Worm (Caenorhabditis elegans): Measurements from ENCODE around the gene aldo-2.
A peak's percentile ranks its signal among the peaks of the same experiment; 100 is the strongest.

The aldo-2 gene

DNA sequence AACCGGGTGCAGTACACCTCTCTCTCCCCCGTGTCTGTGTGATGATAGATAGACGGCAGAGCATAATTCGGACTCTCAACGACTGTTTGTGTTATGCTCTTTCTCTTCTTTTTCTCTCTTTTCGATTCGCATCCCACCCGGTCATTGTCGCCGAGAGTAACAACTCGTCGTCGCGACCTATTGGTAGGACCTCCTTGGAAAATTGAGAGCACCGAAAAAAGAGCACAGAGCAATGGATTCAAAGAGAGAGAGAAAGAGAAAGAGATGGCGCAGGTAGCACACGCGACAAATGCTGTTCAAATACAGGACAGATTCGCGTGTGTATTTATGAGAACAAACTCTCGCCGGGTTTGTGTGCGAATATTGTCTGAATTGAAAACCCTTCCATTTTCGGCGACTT, 32.8 kb downstream of the aldo-2 start (continued):
- TF ChIP-seq ztf-4 (tag; optimal IDR thresholded peaks at IDR 0.05) (no peak), aly-2 (tag; optimal IDR thresholded peaks at IDR 0.05) (no peak), fkh-8 (tag; optimal IDR thresholded peaks at IDR 0.05) (peak; percentile 10), lsy-2 (tag; optimal IDR thresholded peaks at IDR 0.05) (peak in 1 of 2 experiments; percentile 31), mdl-1 (tag; optimal IDR thresholded peaks at IDR 0.05) (peak in 1 of 2 experiments; percentile 62), zag-1 (tag; optimal IDR thresholded peaks at IDR 0.05) (no peak), unc-98 (GFP tag; IDR thresholded peaks at IDR 0.05) (no peak), irx-1 (tag; optimal IDR thresholded peaks at IDR 0.05) (no peak), skn-1 (tag; optimal IDR thresholded peaks at IDR 0.05) (peak; percentile 19), snu-23 (GFP tag; optimal IDR thresholded peaks at IDR 0.05) (no peak), sptf-1 (tag; optimal IDR thresholded peaks at IDR 0.05) (no peak), xbp-1 (tag; optimal IDR thresholded peaks at IDR 0.05) (no peak), nhr-47 (tag; optimal IDR thresholded peaks at IDR 0.05) (peak; percentile 13), hlh-4 (tag; optimal IDR thresholded peaks at IDR 0.05) (no peak), swsn-7 (tag; optimal IDR thresholded peaks at IDR 0.05) (no peak), jun-1 (tag; optimal IDR thresholded peaks at IDR 0.05) (no peak), ztf-11 (tag; optimal IDR thresholded peaks at IDR 0.05) (no peak), unc-62 (GFP tag; optimal IDR thresholded peaks at IDR 0.05) (no peak), mef-2 (tag; optimal IDR thresholded peaks at IDR 0.05) (no peak), lin-14 (GFP tag; optimal IDR thresholded peaks at IDR 0.05) (peak; percentile 75), nhr-19 (GFP tag; conservative IDR thresholded peaks at IDR 0.05) (0 out of 2 replicates have a peak, but pooled peaks have one; percentile 2), zip-4 (GFP tag; optimal IDR thresholded peaks at IDR 0.05) (no peak), alr-1 (tag; optimal IDR thresholded peaks at IDR 0.05; ENCODE audit: borderline replicate concordance) (no peak), sup-37 (GFP tag; optimal IDR thresholded peaks at IDR 0.05) (no peak), nhr-71 (tag; optimal IDR thresholded peaks at IDR 0.05) (peak; percentile 70), nhr-77 (tag; optimal IDR thresholded peaks at IDR 0.05) (peak; percentile 11), tbx-2 (tag; optimal IDR thresholded peaks at IDR 0.05) (peak; percentile 55), mep-1 (tag; optimal IDR thresholded peaks at IDR 0.05) (peak; percentile 40), rnt-1 (tag; optimal IDR thresholded peaks at IDR 0.05) (peak; percentile 18)

DNA sequence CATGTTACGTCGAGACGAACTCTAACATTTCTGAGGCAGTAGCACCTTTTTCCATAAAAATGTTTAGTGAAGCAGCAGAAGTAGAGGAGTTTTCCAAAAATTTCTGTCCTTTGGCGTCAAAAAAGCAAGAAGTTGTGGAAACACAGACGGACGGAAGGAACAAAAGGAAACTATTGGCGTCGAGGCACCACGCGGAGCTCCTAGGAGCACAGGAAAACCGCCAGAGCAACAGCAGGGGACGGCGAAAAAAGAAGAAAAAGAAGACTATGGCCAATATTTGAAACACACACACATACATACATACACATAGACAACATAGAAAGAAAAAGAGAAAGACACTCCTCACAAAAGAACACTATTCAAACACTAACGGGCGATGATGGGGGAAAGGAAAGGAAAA, 33.5 kb downstream of the aldo-2 start:
- TF ChIP-seq nhr-85 (tag): peak; percentile 44
- TF ChIP-seq aha-1 (tag; optimal IDR thresholded peaks at IDR 0.05): no peak
- peak; percentile 53 for TF ChIP-seq lin-14 (GFP tag; optimal IDR thresholded peaks at IDR 0.05)
- TF ChIP-seq dpl-1 (GFP tag; optimal IDR thresholded peaks at IDR 0.05): peak in 1 of 3 experiments; percentile 5
- TF ChIP-seq isw-1 (GFP tag; IDR thresholded peaks at IDR 0.05): no peak
- TF ChIP-seq unc-86 (tag; optimal IDR thresholded peaks at IDR 0.05): no peak
- no peak for TF ChIP-seq irx-1 (tag; optimal IDR thresholded peaks at IDR 0.05)
- no peak for TF ChIP-seq efl-1 (optimal IDR thresholded peaks at IDR 0.05)
- peak in 1 of 2 experiments; percentile 51 for TF ChIP-seq efl-1 (GFP tag; optimal IDR thresholded peaks at IDR 0.05 in 1 of 2)
- TF ChIP-seq jun-1 (tag; optimal IDR thresholded peaks at IDR 0.05): no peak
- TF ChIP-seq ceh-82 (tag; optimal IDR thresholded peaks at IDR 0.05): no peak
- TF ChIP-seq nhr-237 (tag; optimal IDR thresholded peaks at IDR 0.05): no peak
- TF ChIP-seq lin-35 (GFP tag; optimal IDR thresholded peaks at IDR 0.05): peak in 1 of 2 experiments; percentile 4
- no peak for TF ChIP-seq mdl-1 (tag; optimal IDR thresholded peaks at IDR 0.05)
- TF ChIP-seq nhr-12 (tag; optimal IDR thresholded peaks at IDR 0.05): no peak
- 0 out of 2 replicates have a peak, but pooled peaks have one; percentile 27 for TF ChIP-seq grh-1 (GFP tag; IDR thresholded peaks at IDR 0.05)
- TF ChIP-seq nhr-71 (tag; optimal IDR thresholded peaks at IDR 0.05): peak; percentile 9

DNA sequence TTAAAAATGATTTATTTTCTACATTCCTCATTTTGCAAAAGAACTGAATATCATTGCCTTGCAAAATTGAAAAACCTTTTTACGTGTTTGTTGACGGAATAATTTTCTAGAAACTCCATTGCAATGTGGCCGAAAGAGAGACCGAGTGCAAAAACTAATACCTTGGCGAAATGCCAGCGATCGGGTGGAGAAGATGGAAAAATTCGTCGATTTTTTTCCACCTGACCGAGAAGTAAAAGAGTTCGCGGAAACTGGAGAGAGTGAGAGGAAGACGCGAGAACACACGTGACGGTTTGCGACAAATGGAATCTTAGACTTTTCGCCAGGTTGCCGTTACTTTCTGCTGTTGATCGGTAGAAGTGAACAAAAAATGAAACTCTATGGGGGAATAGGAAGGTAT, 34.7 kb downstream of the aldo-2 start:
- no peak for TF ChIP-seq tlp-1 (tag; optimal IDR thresholded peaks at IDR 0.05)
- TF ChIP-seq unc-30 (tag; optimal IDR thresholded peaks at IDR 0.05): no peak
- TF ChIP-seq snu-23 (GFP tag; optimal IDR thresholded peaks at IDR 0.05): peak; percentile 78
- peak; percentile 21 for TF ChIP-seq swsn-7 (tag; optimal IDR thresholded peaks at IDR 0.05)
- TF ChIP-seq hlh-17 (GFP tag; optimal IDR thresholded peaks at IDR 0.05; ENCODE audit: borderline replicate concordance): no peak
- no peak for TF ChIP-seq nhr-77 (tag; optimal IDR thresholded peaks at IDR 0.05)
- TF ChIP-seq mdl-1 (tag; optimal IDR thresholded peaks at IDR 0.05): peak in 1 of 2 experiments; percentile 92
- TF ChIP-seq C16A3.4 (tag; optimal IDR thresholded peaks at IDR 0.05): peak; percentile 44
- peak; percentile 49 for TF ChIP-seq nhr-90 (tag; optimal IDR thresholded peaks at IDR 0.05; ENCODE audit: poor library complexity)
- no peak for TF ChIP-seq unc-86 (tag; optimal IDR thresholded peaks at IDR 0.05)
- TF ChIP-seq tbx-2 (tag; optimal IDR thresholded peaks at IDR 0.05): peak; percentile 46
- TF ChIP-seq egl-27 (tag; optimal IDR thresholded peaks at IDR 0.05): no peak
- peak; percentile 77 for TF ChIP-seq nhr-20 (tag; optimal IDR thresholded peaks at IDR 0.05)
- peak; percentile 78 for TF ChIP-seq nhr-71 (tag; optimal IDR thresholded peaks at IDR 0.05)
- TF ChIP-seq grh-1 (GFP tag; IDR thresholded peaks at IDR 0.05): 0 out of 2 replicates have a peak, but pooled peaks have one; percentile 10
- TF ChIP-seq fkh-8 (tag; optimal IDR thresholded peaks at IDR 0.05): peak; percentile 37
- peak; percentile 33 for TF ChIP-seq ama-1 (optimal IDR thresholded peaks at IDR 0.05)
- no peak for TF ChIP-seq ets-5 (GFP tag; IDR thresholded peaks at IDR 0.05)
- TF ChIP-seq rnt-1 (tag; optimal IDR thresholded peaks at IDR 0.05): peak; percentile 26
- TF ChIP-seq dsc-1 (tag; optimal IDR thresholded peaks at IDR 0.05): peak; percentile 11

Data from whole organism, L1 larva.